Fruit fly (Drosophila melanogaster) whole organism, embryonic: ENCODE data around the gene CG11791.
A peak's percentile ranks its signal among the peaks of the same experiment; 100 is the strongest.

Experiments used
- Awh ChIP-seq: fragments of 200-800 bp; sonication (Bioruptor generic); IDR thresholded peaks from 2 replicates; pipeline ENCODE4, ENCODE4 v1.3.6; 2022; ENCODE audit warnings: missing biosample characterization, missing genetic modification characterization
- B-H2 ChIP-seq: fragments of 200-800 bp; sonication (Bioruptor generic); optimal IDR thresholded peaks from 2 replicates; lab custom pipeline; 2018; ENCODE audit warnings: missing biosample characterization, mild to moderate bottlenecking, missing genetic modification characterization
- Bgb ChIP-seq: fragments of 200-800 bp; sonication (Bioruptor generic); IDR thresholded peaks from 2 replicates; pipeline ENCODE4 v1.3.6; 2022; ENCODE audit warnings: missing biosample characterization, missing genetic modification characterization; ENCODE audit not compliant: partially characterized antibody
- CG10147 ChIP-seq: fragments of 200-800 bp; sonication (Bioruptor generic); optimal IDR thresholded peaks from 2 replicates; lab custom pipeline; 2019; ENCODE audit warnings: missing biosample characterization, mild to moderate bottlenecking, missing genetic modification characterization, moderate library complexity
- CG10959 ChIP-seq: fragments of 200-800 bp; sonication (Bioruptor generic); IDR thresholded peaks from 2 replicates; pipeline ENCODE4 v1.3.6; 2022; ENCODE audit warnings: missing biosample characterization, missing genetic modification characterization
- CG11085 ChIP-seq: fragments of 200-800 bp; sonication (Bioruptor generic); IDR thresholded peaks from 2 replicates; pipeline ENCODE4 v1.3.6; 2022; ENCODE audit warnings: missing biosample characterization, missing genetic modification characterization
- CG12219 ChIP-seq: fragments of 200-800 bp; sonication (Bioruptor generic); optimal IDR thresholded peaks from 3 replicates; lab custom pipeline; 2018; ENCODE audit warnings: missing biosample characterization, mild to moderate bottlenecking, missing genetic modification characterization
- CG13624 ChIP-seq: fragments of 200-800 bp; sonication (Bioruptor generic); optimal IDR thresholded peaks from 2 replicates; lab custom pipeline; 2016; ENCODE audit warnings: missing biosample characterization, missing genetic modification characterization
- CG15269 ChIP-seq: fragments of 200-800 bp; sonication (Bioruptor generic); optimal IDR thresholded peaks from 2 replicates; lab custom pipeline; 2018; ENCODE audit warnings: missing biosample characterization, mild to moderate bottlenecking, missing genetic modification characterization, moderate library complexity
- CG15696 ChIP-seq: fragments of 200-800 bp; sonication (Bioruptor generic); optimal IDR thresholded peaks from 2 replicates; lab custom pipeline; 2019; ENCODE audit warnings: missing biosample characterization, mild to moderate bottlenecking, missing genetic modification characterization, moderate library complexity
- CG1602 ChIP-seq: fragments of 200-800 bp; sonication (Bioruptor generic); optimal IDR thresholded peaks from 3 replicates; lab custom pipeline; 2016; ENCODE audit warnings: missing biosample characterization, missing genetic modification characterization
- CG17361 ChIP-seq: fragments of 200-800 bp; sonication (Bioruptor generic); IDR thresholded peaks from 3 replicates; pipeline ENCODE4 v1.3.6; 2022; ENCODE audit warnings: missing biosample characterization, missing genetic modification characterization
- CG17829 ChIP-seq: fragments of 200-800 bp; optimal IDR thresholded peaks from 2 replicates; lab custom pipeline; 2019; ENCODE audit warnings: missing biosample characterization, mild to moderate bottlenecking, missing genetic modification characterization, moderate library complexity
- CG2712 ChIP-seq: fragments of 200-800 bp; optimal IDR thresholded peaks from 3 replicates; lab custom pipeline; 2019; ENCODE audit warnings: missing biosample characterization, mild to moderate bottlenecking, missing genetic modification characterization, moderate library complexity
- CG31224 ChIP-seq: fragments of 200-800 bp; sonication (Bioruptor generic); IDR thresholded peaks from 2 replicates; pipeline ENCODE4 v1.3.6; 2022; ENCODE audit warnings: missing biosample characterization, missing genetic modification characterization
- CG31441 ChIP-seq: fragments of 200-800 bp; sonication (Bioruptor generic); IDR thresholded peaks from 2 replicates; pipeline ENCODE4 v1.3.6; 2022; ENCODE audit warnings: missing biosample characterization, missing genetic modification characterization
- CG6683 ChIP-seq: fragments of 200-800 bp; sonication (Bioruptor generic); optimal IDR thresholded peaks from 2 replicates; lab custom pipeline; 2017; ENCODE audit warnings: missing biosample characterization, mild to moderate bottlenecking, missing genetic modification characterization, missing genetic modification reagents
- CG6791 ChIP-seq: fragments of 200-800 bp; sonication (Bioruptor generic); IDR thresholded peaks from 3 replicates; pipeline ENCODE4 v1.3.6; 2022; ENCODE audit warnings: missing biosample characterization, missing genetic modification characterization; ENCODE audit not compliant: partially characterized antibody
- CG7928 ChIP-seq: fragments of 200-800 bp; sonication (Bioruptor generic); optimal IDR thresholded peaks from 2 replicates; lab custom pipeline; 2017; ENCODE audit warnings: missing biosample characterization, mild to moderate bottlenecking, missing genetic modification characterization
- CG7963 ChIP-seq: fragments of 200-800 bp; sonication (Bioruptor generic); IDR thresholded peaks from 3 replicates; pipeline ENCODE4 v1.3.6; 2022; ENCODE audit warnings: missing biosample characterization, missing genetic modification characterization; ENCODE audit not compliant: partially characterized antibody
- CG8388 ChIP-seq: fragments of 200-800 bp; sonication (Bioruptor generic); optimal IDR thresholded peaks from 2 replicates; lab custom pipeline; 2019; ENCODE audit warnings: missing biosample characterization, mild to moderate bottlenecking, missing genetic modification characterization, moderate library complexity
- Dip3 ChIP-seq: fragments of 200-800 bp; sonication (Bioruptor generic); optimal IDR thresholded peaks from 3 replicates; lab custom pipeline; 2016; ENCODE audit warnings: missing biosample characterization, missing genetic modification characterization
- HmgD ChIP-seq: fragments of 200-800 bp; sonication (Bioruptor generic); optimal IDR thresholded peaks from 3 replicates; lab custom pipeline; 2016; ENCODE audit warnings: missing biosample characterization, missing genetic modification characterization
- HmgZ ChIP-seq: fragments of 200-800 bp; sonication (Bioruptor generic); optimal IDR thresholded peaks from 2 replicates; lab custom pipeline; 2018; ENCODE audit warnings: missing biosample characterization, mild to moderate bottlenecking, missing genetic modification characterization
- Lpt ChIP-seq: fragments of >200 bp; optimal IDR thresholded peaks from 2 replicates; lab custom pipeline; 2018; ENCODE audit warnings: missing biosample characterization, missing genetic modification characterization
- MESR4 ChIP-seq: fragments of 200-800 bp; sonication (Bioruptor generic); optimal IDR thresholded peaks from 2 replicates; lab custom pipeline; 2018; ENCODE audit warnings: missing biosample characterization, mild to moderate bottlenecking, missing genetic modification characterization, moderate library complexity
- NC2α ChIP-seq: fragments of 200-800 bp; sonication (Bioruptor generic); optimal IDR thresholded peaks from 2 replicates; lab custom pipeline; 2016; ENCODE audit warnings: missing biosample characterization, missing genetic modification characterization
- Sox102F ChIP-seq: fragments of 200-800 bp; sonication (Bioruptor generic); optimal IDR thresholded peaks from 2 replicates; lab custom pipeline; 2018; ENCODE audit warnings: missing biosample characterization, mild to moderate bottlenecking, missing genetic modification characterization, moderate library complexity
- Trl ChIP-seq, 3 experiments: fragments of >200 bp in 2 of 3; fragments of 200-800 bp in 1 of 3; sonication (Bioruptor generic) in 1 of 3; optimal IDR thresholded peaks; 2 replicates in 1 of 3; 3 replicates in 2 of 3; lab custom pipeline; 2016 to 2017; ENCODE audit warnings: missing biosample characterization in 1 of 3, missing genetic modification characterization in 1 of 3
- cato ChIP-seq: fragments of 200-800 bp; sonication (Bioruptor generic); optimal IDR thresholded peaks from 2 replicates; lab custom pipeline; 2016; ENCODE audit warnings: missing biosample characterization, missing genetic modification characterization, borderline replicate concordance
- cg ChIP-seq: fragments of 200-800 bp; sonication (Bioruptor generic); optimal IDR thresholded peaks from 3 replicates; lab custom pipeline; 2019; ENCODE audit warnings: missing biosample characterization, mild to moderate bottlenecking, missing genetic modification characterization, moderate library complexity
- chinmo ChIP-seq: fragments of 200-800 bp; sonication (Bioruptor generic); IDR thresholded peaks from 4 replicates; pipeline ENCODE4 v1.3.6; 2022; ENCODE audit warnings: missing biosample characterization, missing genetic modification characterization; ENCODE audit not compliant: partially characterized antibody
- crc ChIP-seq: fragments of 200-800 bp; sonication (Bioruptor generic); optimal IDR thresholded peaks from 2 replicates; lab custom pipeline; 2016; ENCODE audit warnings: missing biosample characterization, missing genetic modification characterization
- crol ChIP-seq: fragments of 200-800 bp; sonication (Bioruptor generic); IDR thresholded peaks from 2 replicates; pipeline ENCODE4 v1.3.6; 2022; ENCODE audit warnings: missing biosample characterization, missing genetic modification characterization
- en ChIP-seq: fragments of 200-800 bp; sonication (Bioruptor generic); optimal IDR thresholded peaks from 2 replicates; lab custom pipeline; 2016; ENCODE audit warnings: missing biosample characterization, missing genetic modification characterization
- grau ChIP-seq: fragments of 200-800 bp; optimal IDR thresholded peaks from 3 replicates; lab custom pipeline; 2019; ENCODE audit warnings: missing biosample characterization, mild to moderate bottlenecking, missing genetic modification characterization, moderate library complexity
- ham ChIP-seq: fragments of 200-800 bp; sonication (Bioruptor generic); IDR thresholded peaks from 2 replicates; pipeline ENCODE4 v1.3.6; 2022; ENCODE audit warnings: missing biosample characterization, missing genetic modification characterization
- her ChIP-seq: fragments of 200-800 bp; sonication (Bioruptor generic); optimal IDR thresholded peaks from 2 replicates; lab custom pipeline; 2016; ENCODE audit warnings: missing biosample characterization, missing genetic modification characterization
- luna ChIP-seq: fragments of 200-800 bp; sonication (Bioruptor generic); optimal IDR thresholded peaks from 2 replicates; lab custom pipeline; 2016; ENCODE audit warnings: missing biosample characterization, missing genetic modification characterization
- mam ChIP-seq: fragments of 200-800 bp; sonication (Bioruptor generic); optimal IDR thresholded peaks from 3 replicates; lab custom pipeline; 2016; ENCODE audit warnings: missing biosample characterization, missing genetic modification characterization
- otp ChIP-seq: fragments of 200-800 bp; sonication (Bioruptor generic); IDR thresholded peaks from 3 replicates; pipeline ENCODE4, ENCODE4 v1.3.6; 2022; ENCODE audit warnings: missing biosample characterization, missing genetic modification characterization
- pfk ChIP-seq: fragments of 200-800 bp; sonication (Bioruptor generic); optimal IDR thresholded peaks from 2 replicates; lab custom pipeline; 2018; ENCODE audit warnings: missing biosample characterization, mild to moderate bottlenecking, missing genetic modification characterization, moderate library complexity
- pum ChIP-seq: fragments of 200-800 bp; sonication (Bioruptor generic); optimal IDR thresholded peaks from 2 replicates; lab custom pipeline; 2016; ENCODE audit warnings: missing biosample characterization, missing genetic modification characterization
- ro ChIP-seq: fragments of 200-800 bp; sonication (Bioruptor generic); IDR thresholded peaks from 2 replicates; pipeline ENCODE4 v1.3.6; 2022; ENCODE audit warnings: missing biosample characterization, missing genetic modification characterization
- sc ChIP-seq, 3 experiments: fragments of >200 bp in 2 of 3; fragments of 200-800 bp in 1 of 3; sonication (Bioruptor generic) in 1 of 3; optimal IDR thresholded peaks; 2 replicates in 2 of 3; 3 replicates in 1 of 3; lab custom pipeline; 2017; ENCODE audit warnings: mild to moderate bottlenecking in 1 of 3, missing biosample characterization in 1 of 3, missing genetic modification characterization in 1 of 3, missing genetic modification reagents in 1 of 3
- sug ChIP-seq: fragments of 200-800 bp; optimal IDR thresholded peaks from 2 replicates; lab custom pipeline; 2019; ENCODE audit warnings: missing biosample characterization, mild to moderate bottlenecking, missing genetic modification characterization, moderate library complexity
- trem ChIP-seq: fragments of 200-800 bp; optimal IDR thresholded peaks from 3 replicates; lab custom pipeline; 2019; ENCODE audit warnings: missing biosample characterization, mild to moderate bottlenecking, missing genetic modification characterization, moderate library complexity
- tup ChIP-seq: fragments of 200-800 bp; sonication (Bioruptor generic); optimal IDR thresholded peaks from 2 replicates; lab custom pipeline; 2016; ENCODE audit warnings: missing biosample characterization, mild to moderate bottlenecking, missing genetic modification characterization, moderate library complexity
- unc-4 ChIP-seq: fragments of 200-800 bp; sonication (Bioruptor generic); IDR thresholded peaks from 2 replicates; pipeline ENCODE4 v1.3.6; 2022; ENCODE audit warnings: missing biosample characterization, missing genetic modification characterization; ENCODE audit not compliant: partially characterized antibody
- zfh2 ChIP-seq: fragments of 200-800 bp; sonication (Bioruptor generic); optimal IDR thresholded peaks from 2 replicates; lab custom pipeline; 2016; ENCODE audit warnings: missing biosample characterization, missing genetic modification characterization

CG11791 gene

DNA sequence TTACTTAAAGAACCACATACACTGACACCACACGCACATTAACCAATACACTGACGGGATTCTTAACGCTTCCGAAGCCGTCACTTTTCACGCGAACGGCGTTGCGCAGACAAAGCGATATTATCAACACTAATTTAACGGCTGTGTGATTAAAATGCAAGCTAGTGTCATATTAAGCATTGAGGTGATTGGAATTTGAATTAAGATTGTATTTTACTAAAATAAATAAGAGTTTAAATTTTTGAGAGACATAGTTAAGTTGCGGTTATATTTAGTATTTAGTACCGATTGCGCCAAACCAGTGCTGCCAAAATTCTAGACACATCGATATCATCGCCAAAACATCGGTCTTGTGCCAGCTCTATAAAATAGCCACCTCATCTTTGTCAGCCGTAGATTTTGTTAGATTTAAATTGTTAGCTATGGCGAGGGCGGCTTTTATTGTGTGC, 10.4 kb upstream of the CG11791 start, which contains the start of the genes Ythdf and bai (continued):
- peak; percentile 69 for TF ChIP-seq zfh2
- TF ChIP-seq CG1602 (GFP tag; lab: Kevin White, UChicago): peak; percentile 14
- no peak for TF ChIP-seq Lpt (GFP tag; lab: Kevin White, UChicago)
- TF ChIP-seq ro (GFP tag; lab: Robert Waterston, UW): no peak
- peak; percentile 63 for TF ChIP-seq mam
- no peak for TF ChIP-seq CG10959
- TF ChIP-seq luna (GFP tag; lab: Kevin White, UChicago): no peak
- peak; percentile 76 for TF ChIP-seq trem
- no peak for TF ChIP-seq NC2α
- peak; percentile 92 for TF ChIP-seq unc-4 (GFP tag; lab: Robert Waterston, UW)
- TF ChIP-seq HmgZ: peak; percentile 78
- TF ChIP-seq CG31224 (GFP tag; lab: Robert Waterston, UW): no peak
- TF ChIP-seq chinmo (GFP tag; lab: Robert Waterston, UW): peak; percentile 57; the same call in 1 of the 4 replicates
- peak; percentile 25 for TF ChIP-seq MESR4 (GFP tag; lab: Kevin White, UChicago)
- TF ChIP-seq pum (GFP tag; lab: Kevin White, UChicago): no peak
- peak; percentile 83 for TF ChIP-seq Bgb (GFP tag; lab: Robert Waterston, UW)
- TF ChIP-seq CG6791 (GFP tag; lab: Robert Waterston, UW): peak; percentile 82
- no peak for TF ChIP-seq CG15696 (tag; lab: Kevin White, UChicago)
- no peak for TF ChIP-seq CG10147 (GFP tag; lab: Kevin White, UChicago)
- no peak for TF ChIP-seq CG31441
- TF ChIP-seq crc (GFP tag; lab: Kevin White, UChicago): no peak
- TF ChIP-seq her (GFP tag; lab: Kevin White, UChicago): no peak
- TF ChIP-seq grau (tag; lab: Kevin White, UChicago): no peak
- TF ChIP-seq tup: peak; percentile 13
- TF ChIP-seq CG13624 (GFP tag; lab: Kevin White, UChicago): peak; percentile 65
- no peak for TF ChIP-seq sc (optimal IDR thresholded peaks at IDR 0.05; lab: Kevin White, UChicago)
- TF ChIP-seq sc (GFP tag; optimal IDR thresholded peaks at IDR 0.05; lab: Kevin White, UChicago): no peak
- TF ChIP-seq CG8388: no peak
- TF ChIP-seq crol (GFP tag; lab: Robert Waterston, UW): no peak
- no peak for TF ChIP-seq CG2712 (tag; lab: Kevin White, UChicago)
- TF ChIP-seq ham (GFP tag; lab: Robert Waterston, UW): no peak
- TF ChIP-seq pfk (GFP tag; lab: Kevin White, UChicago): no peak
- no peak for TF ChIP-seq CG15269 (tag; lab: Kevin White, UChicago)
- TF ChIP-seq CG7928 (GFP tag; lab: Kevin White, UChicago): peak; percentile 94
- 0 out of 2 replicates have a peak, but pooled peaks have one; percentile 19 for TF ChIP-seq CG11085 (GFP tag; lab: Robert Waterston, UW)
- TF ChIP-seq cg (GFP tag; lab: Kevin White, UChicago): peak; percentile 96
- no peak for TF ChIP-seq B-H2
- no peak for TF ChIP-seq Awh (GFP tag; lab: Robert Waterston, UW)
- TF ChIP-seq Sox102F (GFP tag; lab: Kevin White, UChicago): no peak
- peak; percentile 55; the same call in 1 of the 3 replicates for TF ChIP-seq CG7963
- TF ChIP-seq HmgD (GFP tag; lab: Kevin White, UChicago): peak; percentile 17
- peak; percentile 17 for TF ChIP-seq Dip3
- no peak for TF ChIP-seq CG6683 (GFP tag; lab: Kevin White, UChicago)
- no peak for TF ChIP-seq CG12219 (GFP tag; lab: Kevin White, UChicago)
- peak; percentile 38 for TF ChIP-seq CG17829 (tag; lab: Kevin White, UChicago)
- TF ChIP-seq sug (tag; lab: Kevin White, UChicago): no peak
- no peak for TF ChIP-seq otp (GFP tag; lab: Robert Waterston, UW)
- no peak for TF ChIP-seq cato (GFP tag; lab: Kevin White, UChicago)
- TF ChIP-seq en (GFP tag; lab: Kevin White, UChicago): no peak
- no peak for TF ChIP-seq Trl (optimal IDR thresholded peaks at IDR 0.05; lab: Kevin White, UChicago)
- TF ChIP-seq Trl (GFP tag; optimal IDR thresholded peaks at IDR 0.05; lab: Kevin White, UChicago): peak; percentile 31
- TF ChIP-seq CG17361 (GFP tag; lab: Robert Waterston, UW): no peak; the same call in 2 of the 3 replicates
